Worm (Caenorhabditis elegans): ENCODE measurements around the gene sprr-1.

Gene sprr-1

DNA sequence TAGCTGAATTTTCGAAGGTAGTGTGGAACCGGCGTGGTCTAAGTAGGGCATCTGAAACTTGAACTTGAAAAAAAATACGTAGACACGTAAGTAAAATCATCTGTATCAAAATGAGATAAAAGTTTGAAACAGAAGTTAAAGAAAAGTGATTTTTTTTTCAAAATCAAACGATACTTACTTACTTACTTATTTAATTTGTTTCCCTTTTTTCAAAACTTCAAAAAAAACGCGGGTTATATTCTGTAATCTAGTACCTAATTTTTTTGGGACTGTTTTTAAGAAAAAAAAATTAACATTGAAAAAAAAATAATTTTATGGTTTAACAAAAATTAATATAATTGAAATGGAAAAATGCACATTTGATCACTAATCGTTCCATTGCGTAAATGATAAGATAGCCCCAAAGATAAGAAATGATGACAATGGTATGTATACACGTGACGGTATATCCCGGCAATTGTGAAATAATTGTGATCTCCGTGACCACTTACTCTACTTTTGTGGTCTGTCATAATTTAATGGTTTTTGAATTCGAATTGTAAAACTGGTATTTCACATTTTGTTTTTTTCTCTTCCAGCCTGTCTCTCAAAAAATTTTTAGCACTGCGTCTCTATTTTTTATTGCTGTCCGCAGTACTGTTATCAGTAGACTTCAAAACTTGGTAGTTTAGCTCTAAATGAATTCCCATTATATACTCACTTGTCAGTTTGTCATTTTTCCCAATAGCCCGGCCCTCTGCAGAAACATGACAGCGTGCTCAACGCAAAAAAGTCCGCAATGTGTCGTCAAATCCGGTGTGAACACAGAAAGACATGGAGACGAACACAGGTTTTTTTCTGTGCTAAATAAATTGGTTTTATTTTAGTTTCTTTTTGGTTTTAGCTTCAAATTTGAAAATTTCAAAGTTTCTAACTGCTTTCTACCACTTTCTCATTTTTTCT is 25.1 kb upstream of the sprr-1 start, which contains the start of gene mocs-1:
Gene mocs-1, minus strand, starts transcription at position 51 of the 942 bp plus-strand sequence.
- TF ChIP-seq pes-1 (GFP tag; IDR thresholded peaks at IDR 0.05) (no peak), ceh-36 (tag; optimal IDR thresholded peaks at IDR 0.05) (no peak), tbx-37 (GFP tag; conservative IDR thresholded peaks at IDR 0.05) (no peak), sea-1 (GFP tag; conservative IDR thresholded peaks at IDR 0.05) (no peak), hmg-4 (GFP tag; optimal IDR thresholded peaks at IDR 0.05) (no peak), tbx-11 (GFP tag; IDR thresholded peaks at IDR 0.05) (no peak), tra-4 (tag; optimal IDR thresholded peaks at IDR 0.05) (no peak), hmbx-1 (tag; optimal IDR thresholded peaks at IDR 0.05) (no peak), flt-1 (GFP tag; IDR thresholded peaks at IDR 0.05) (no peak), B0310.2 (tag; optimal IDR thresholded peaks at IDR 0.05) (no peak), ama-1 (optimal IDR thresholded peaks at IDR 0.05) (no peak), F13C5.2 (tag; optimal IDR thresholded peaks at IDR 0.05) (no peak), scrt-1 (GFP tag; IDR thresholded peaks at IDR 0.05) (no peak), hnd-1 (tag; optimal IDR thresholded peaks at IDR 0.05) (no peak), ets-7 (tag; optimal IDR thresholded peaks at IDR 0.05) (no peak), aly-1 (tag; optimal IDR thresholded peaks at IDR 0.05) (no peak), ceh-13 (GFP tag; optimal IDR thresholded peaks at IDR 0.05) (no peak)

DNA sequence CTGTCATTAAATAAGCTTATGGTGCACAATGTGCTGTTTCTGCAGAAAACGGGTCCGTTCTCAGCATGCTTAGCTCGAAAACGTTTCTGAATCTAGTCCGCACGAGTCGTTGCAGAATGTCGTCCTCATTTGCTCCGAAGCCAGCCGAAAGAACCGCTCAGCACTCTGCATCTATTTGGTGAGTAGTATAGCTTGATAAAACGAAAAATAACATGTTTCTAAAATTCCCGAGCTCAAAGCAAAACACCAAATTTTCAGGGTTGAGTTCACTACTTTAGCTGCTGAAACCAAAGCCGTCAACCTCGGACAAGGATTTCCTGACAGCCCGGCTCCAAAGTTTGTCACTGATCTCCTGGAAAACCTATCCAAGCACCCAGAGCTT is 24.4 kb upstream of the sprr-1 start, which contains the start of gene nkat-3:
Gene nkat-3, plus strand, starts transcription at position 46 of the 382 bp plus-strand sequence.
- TF ChIP-seq aly-1 (tag; optimal IDR thresholded peaks at IDR 0.05) (no peak), F13C5.2 (tag; optimal IDR thresholded peaks at IDR 0.05) (no peak), tra-4 (tag; optimal IDR thresholded peaks at IDR 0.05) (no peak), flt-1 (GFP tag; IDR thresholded peaks at IDR 0.05) (no peak), hmbx-1 (tag; optimal IDR thresholded peaks at IDR 0.05) (no peak), pes-1 (GFP tag; IDR thresholded peaks at IDR 0.05) (no peak), ceh-13 (GFP tag; optimal IDR thresholded peaks at IDR 0.05) (no peak), B0310.2 (tag; optimal IDR thresholded peaks at IDR 0.05) (no peak), scrt-1 (GFP tag; IDR thresholded peaks at IDR 0.05) (no peak), hmg-4 (GFP tag; optimal IDR thresholded peaks at IDR 0.05) (no peak), ama-1 (optimal IDR thresholded peaks at IDR 0.05) (no peak), ets-7 (tag; optimal IDR thresholded peaks at IDR 0.05) (no peak), hnd-1 (tag; optimal IDR thresholded peaks at IDR 0.05) (no peak), tbx-37 (GFP tag; conservative IDR thresholded peaks at IDR 0.05) (no peak), sea-1 (GFP tag; conservative IDR thresholded peaks at IDR 0.05) (no peak)

DNA sequence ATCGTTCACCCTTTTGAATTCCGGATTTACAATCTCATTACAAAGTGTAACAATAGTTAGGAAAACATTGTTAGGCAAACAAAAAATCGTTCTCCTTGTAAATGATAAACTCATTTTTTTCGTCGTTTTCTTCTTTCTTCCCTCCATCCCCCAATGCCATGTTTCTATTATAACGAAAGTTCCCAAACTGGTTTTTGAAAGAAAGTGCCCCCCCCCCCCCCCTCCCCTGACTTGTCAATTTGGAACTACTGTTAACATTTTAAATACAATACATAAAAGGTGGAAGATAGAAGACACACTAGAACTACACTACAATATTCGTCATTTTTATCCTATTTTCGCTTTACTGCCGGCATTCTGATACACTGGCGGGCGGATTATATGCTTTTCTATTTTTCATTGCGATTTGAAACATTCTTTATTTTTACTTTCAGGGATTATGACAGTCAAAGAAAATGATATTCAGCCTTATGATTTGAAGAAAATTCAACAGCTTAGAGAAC is 19.8 kb upstream of the sprr-1 start, which contains the start of gene R03A10.5:
Gene R03A10.5, plus strand, starts transcription at position 431 of the 503 bp plus-strand sequence.
- TF ChIP-seq pes-1 (GFP tag; IDR thresholded peaks at IDR 0.05) (no peak), ceh-13 (GFP tag; optimal IDR thresholded peaks at IDR 0.05) (no peak), hmbx-1 (tag; optimal IDR thresholded peaks at IDR 0.05) (no peak), sea-1 (GFP tag; conservative IDR thresholded peaks at IDR 0.05) (no peak), B0310.2 (tag; optimal IDR thresholded peaks at IDR 0.05) (no peak), scrt-1 (GFP tag; IDR thresholded peaks at IDR 0.05) (no peak), ama-1 (optimal IDR thresholded peaks at IDR 0.05) (no peak), aly-1 (tag; optimal IDR thresholded peaks at IDR 0.05) (no peak), tbx-37 (GFP tag; conservative IDR thresholded peaks at IDR 0.05) (no peak), ets-7 (tag; optimal IDR thresholded peaks at IDR 0.05) (no peak), tra-4 (tag; optimal IDR thresholded peaks at IDR 0.05) (no peak), F13C5.2 (tag; optimal IDR thresholded peaks at IDR 0.05) (no peak), hmg-4 (GFP tag; optimal IDR thresholded peaks at IDR 0.05) (no peak)

DNA sequence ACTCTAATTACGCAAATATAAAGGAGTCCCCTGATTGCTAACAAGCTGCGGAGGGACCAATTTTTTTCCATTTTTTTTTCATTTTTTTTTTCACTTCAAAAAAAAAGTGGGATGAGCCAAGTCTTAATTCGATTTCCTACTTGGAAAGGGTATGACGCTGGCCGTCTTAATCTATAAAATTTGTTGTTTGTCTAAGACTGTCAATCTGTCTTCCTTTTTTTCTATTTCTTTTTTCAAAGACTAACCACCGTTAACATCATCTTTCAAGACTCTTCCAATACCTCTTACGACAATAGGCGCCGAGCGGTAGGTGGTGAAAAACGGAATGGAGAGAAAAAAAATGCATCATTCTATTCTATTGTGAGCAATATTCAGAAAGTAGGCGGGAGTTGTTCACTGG is 1.1 kb upstream of the sprr-1 start:
- TF ChIP-seq F13C5.2 (tag; optimal IDR thresholded peaks at IDR 0.05) (no peak), ets-7 (tag; optimal IDR thresholded peaks at IDR 0.05) (no peak), ama-1 (optimal IDR thresholded peaks at IDR 0.05) (no peak), hmg-4 (GFP tag; optimal IDR thresholded peaks at IDR 0.05) (no peak), scrt-1 (GFP tag; IDR thresholded peaks at IDR 0.05) (no peak), ceh-36 (tag; optimal IDR thresholded peaks at IDR 0.05) (no peak), ceh-13 (GFP tag; optimal IDR thresholded peaks at IDR 0.05) (no peak), aly-1 (tag; optimal IDR thresholded peaks at IDR 0.05) (no peak), B0310.2 (tag; optimal IDR thresholded peaks at IDR 0.05) (no peak), hnd-1 (tag; optimal IDR thresholded peaks at IDR 0.05) (no peak), tbx-37 (GFP tag; conservative IDR thresholded peaks at IDR 0.05) (no peak), pes-1 (GFP tag; IDR thresholded peaks at IDR 0.05) (no peak), tbx-11 (GFP tag; IDR thresholded peaks at IDR 0.05) (no peak), tra-4 (tag; optimal IDR thresholded peaks at IDR 0.05) (no peak), flt-1 (GFP tag; IDR thresholded peaks at IDR 0.05) (no peak), hmbx-1 (tag; optimal IDR thresholded peaks at IDR 0.05) (no peak), sea-1 (GFP tag; conservative IDR thresholded peaks at IDR 0.05) (no peak)

DNA sequence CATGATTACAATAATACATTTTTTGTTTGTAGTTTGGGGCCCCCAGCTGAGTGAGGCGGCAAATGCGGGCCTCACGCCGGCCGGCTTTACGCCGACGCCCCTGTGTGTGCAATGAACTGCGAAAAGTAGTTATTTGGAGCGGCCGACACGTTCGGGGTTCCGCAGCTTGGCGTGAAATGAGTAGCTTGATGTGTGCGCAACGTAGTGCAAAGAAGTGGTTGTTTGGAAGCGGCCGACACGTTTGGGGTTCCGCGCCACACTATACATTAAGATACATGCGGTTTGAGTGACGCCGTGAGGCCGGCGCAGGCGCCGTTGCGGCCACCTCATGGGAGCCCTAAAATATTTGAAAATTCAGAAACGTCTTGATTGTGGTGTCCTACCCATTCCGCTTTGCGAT is 2.6 kb downstream of the sprr-1 start:
- TF ChIP-seq tbx-37 (GFP tag; conservative IDR thresholded peaks at IDR 0.05) (no peak), hmg-4 (GFP tag; optimal IDR thresholded peaks at IDR 0.05) (no peak), pes-1 (GFP tag; IDR thresholded peaks at IDR 0.05) (no peak), hnd-1 (tag; optimal IDR thresholded peaks at IDR 0.05) (no peak), aly-1 (tag; optimal IDR thresholded peaks at IDR 0.05) (no peak), B0310.2 (tag; optimal IDR thresholded peaks at IDR 0.05) (no peak), tbx-11 (GFP tag; IDR thresholded peaks at IDR 0.05) (no peak), sea-1 (GFP tag; conservative IDR thresholded peaks at IDR 0.05) (no peak), hmbx-1 (tag; optimal IDR thresholded peaks at IDR 0.05) (no peak), ama-1 (optimal IDR thresholded peaks at IDR 0.05) (no peak), scrt-1 (GFP tag; IDR thresholded peaks at IDR 0.05) (no peak), F13C5.2 (tag; optimal IDR thresholded peaks at IDR 0.05) (no peak), tra-4 (tag; optimal IDR thresholded peaks at IDR 0.05) (no peak), flt-1 (GFP tag; IDR thresholded peaks at IDR 0.05) (no peak), ets-7 (tag; optimal IDR thresholded peaks at IDR 0.05) (no peak), ceh-13 (GFP tag; optimal IDR thresholded peaks at IDR 0.05) (no peak), ceh-36 (tag; optimal IDR thresholded peaks at IDR 0.05) (no peak)

DNA sequence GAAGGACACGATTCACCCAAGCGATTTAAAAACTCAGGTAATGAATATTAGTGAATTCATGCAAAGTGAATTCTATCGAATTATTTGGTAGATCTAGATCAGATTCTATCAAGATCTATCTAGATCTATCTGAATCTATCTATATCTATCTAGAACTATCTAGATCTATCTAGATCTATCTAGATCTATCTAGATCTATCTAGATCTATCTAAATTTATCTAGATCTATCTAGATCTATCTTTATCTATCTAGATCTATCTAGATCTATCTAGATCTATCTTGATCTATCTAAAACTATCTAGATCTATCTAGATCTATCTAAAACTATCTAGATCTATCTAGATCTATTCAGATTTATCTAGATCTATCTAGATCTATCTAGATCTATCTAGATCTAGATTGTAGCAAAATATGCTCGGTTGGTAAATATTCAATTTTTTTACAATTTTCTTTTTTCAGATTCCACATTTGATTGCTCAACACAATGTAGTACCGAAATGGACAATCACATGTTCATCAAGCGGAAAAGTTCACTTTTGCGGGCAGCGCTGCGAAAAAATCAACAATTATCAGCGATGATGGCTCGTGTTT is 4.0 kb downstream of the sprr-1 start:
- no peak for TF ChIP-seq hnd-1 (tag; optimal IDR thresholded peaks at IDR 0.05)
- no peak for TF ChIP-seq hmbx-1 (tag; optimal IDR thresholded peaks at IDR 0.05)
- no peak for TF ChIP-seq tra-4 (tag; optimal IDR thresholded peaks at IDR 0.05)
- no peak for TF ChIP-seq ama-1 (optimal IDR thresholded peaks at IDR 0.05)
- no peak for TF ChIP-seq ceh-13 (GFP tag; optimal IDR thresholded peaks at IDR 0.05)
- TF ChIP-seq flt-1 (GFP tag; IDR thresholded peaks at IDR 0.05): no peak
- no peak for TF ChIP-seq aly-1 (tag; optimal IDR thresholded peaks at IDR 0.05)
- TF ChIP-seq scrt-1 (GFP tag; IDR thresholded peaks at IDR 0.05): no peak
- TF ChIP-seq tbx-37 (GFP tag; conservative IDR thresholded peaks at IDR 0.05): no peak

Measured in whole organism, early embryonic.